Fruit fly (Drosophila melanogaster): Measurements from ENCODE around the gene CG3857.

DNA sequence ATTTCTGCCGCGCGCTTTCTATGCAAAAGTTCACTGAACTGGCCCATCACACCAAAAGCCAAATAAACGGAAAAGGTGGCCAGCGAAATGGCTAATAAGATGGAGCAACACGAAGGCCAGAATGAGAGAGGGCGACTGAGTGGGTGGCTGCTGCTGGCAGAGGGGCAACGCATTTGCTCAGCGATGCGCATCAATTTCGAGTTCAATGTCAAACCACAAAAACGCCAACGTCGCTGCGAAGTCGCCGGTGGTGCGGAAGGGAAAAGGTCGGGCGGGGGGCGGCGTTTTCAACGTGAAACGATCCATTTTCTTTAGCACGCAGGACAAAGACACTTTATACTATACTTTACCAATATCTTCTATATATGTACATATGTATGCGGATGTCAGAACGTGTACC, 9.8 kb upstream of the CG3857 start:
- no peak for TF ChIP-seq ovo (GFP tag; optimal IDR thresholded peaks at IDR 0.05)
- TF ChIP-seq toe (GFP tag; optimal IDR thresholded peaks at IDR 0.05): no peak

Measured in whole organism, adult.